Worm (Caenorhabditis elegans): ENCODE results near the gene F57B1.5.

F57B1.5 gene

DNA sequence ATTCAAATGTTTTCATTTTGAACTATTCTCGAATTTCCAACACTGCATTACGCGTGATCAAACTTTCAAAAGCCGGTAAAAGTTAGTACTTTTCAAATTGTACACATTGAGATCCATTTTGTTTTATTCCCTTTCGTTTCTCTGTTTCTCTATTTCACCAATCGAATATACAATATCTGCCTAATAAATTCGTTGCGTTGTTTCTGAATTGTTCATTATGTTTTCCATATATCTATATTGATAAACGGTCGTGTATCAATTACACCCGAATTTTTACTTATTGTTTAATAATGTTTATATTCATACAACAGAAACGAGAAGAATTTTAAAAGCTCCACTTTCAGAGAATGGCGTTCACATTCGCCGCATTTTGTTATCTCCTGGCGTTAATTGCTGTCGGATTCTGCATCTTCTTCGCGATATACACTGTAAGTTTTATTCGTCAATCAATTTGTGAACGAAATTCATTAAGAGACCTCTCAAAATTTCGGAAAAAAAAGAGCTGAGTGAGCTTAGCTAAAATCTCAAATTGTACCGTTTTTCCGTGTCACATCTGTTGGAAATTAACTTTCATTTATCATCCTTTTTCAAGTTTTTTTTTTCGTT, 27.4 kb upstream of the F57B1.5 start, which contains the start of gene cni-1:
cni-1 (plus strand) TSS at position 345 of the 606 bp plus-strand sequence.
- no peak for TF ChIP-seq cog-1 (tag; optimal IDR thresholded peaks at IDR 0.05)
- TF ChIP-seq ztf-29 (GFP tag; IDR thresholded peaks at IDR 0.05) = no peak
- TF ChIP-seq flt-1 (GFP tag; IDR thresholded peaks at IDR 0.05) = no peak
- TF ChIP-seq ref-1 (GFP tag; conservative IDR thresholded peaks at IDR 0.05) = no peak
- TF ChIP-seq tab-1 (GFP tag; IDR thresholded peaks at IDR 0.05) = no peak
- TF ChIP-seq T22C8.4 (GFP tag; IDR thresholded peaks at IDR 0.05) = no peak
- TF ChIP-seq med-1 (GFP tag; optimal IDR thresholded peaks at IDR 0.05; ENCODE audit: insufficient read depth) = no peak
- no peak for TF ChIP-seq ztf-23 (GFP tag; IDR thresholded peaks at IDR 0.05)
- no peak for TF ChIP-seq klf-2 (GFP tag; conservative IDR thresholded peaks at IDR 0.05)

DNA sequence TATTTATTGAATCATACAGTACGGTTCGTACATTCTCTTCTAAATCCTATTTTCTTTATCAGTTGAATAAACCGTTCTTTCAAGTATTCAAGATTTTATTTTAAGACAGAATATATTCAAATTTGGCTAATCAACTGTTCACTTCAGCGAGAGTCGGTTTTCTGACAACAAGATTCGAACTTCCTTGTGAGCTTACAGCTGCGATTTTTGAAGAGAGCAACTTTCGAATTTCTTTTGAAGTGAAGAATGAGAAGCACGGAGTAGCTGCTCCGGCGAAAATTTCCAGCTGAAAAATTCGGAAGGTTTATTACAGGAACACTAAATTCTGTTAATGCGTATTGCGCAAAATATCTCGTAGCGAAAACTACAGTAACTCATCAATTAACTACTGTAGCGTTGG, 26.1 kb upstream of the F57B1.5 start:
- TF ChIP-seq klf-2 (GFP tag; conservative IDR thresholded peaks at IDR 0.05) (no peak), ztf-29 (GFP tag; IDR thresholded peaks at IDR 0.05) (no peak), ref-1 (GFP tag; conservative IDR thresholded peaks at IDR 0.05) (no peak), T22C8.4 (GFP tag; IDR thresholded peaks at IDR 0.05) (no peak), med-1 (GFP tag; optimal IDR thresholded peaks at IDR 0.05; ENCODE audit: insufficient read depth) (no peak), ztf-23 (GFP tag; IDR thresholded peaks at IDR 0.05) (no peak), cog-1 (tag; optimal IDR thresholded peaks at IDR 0.05) (no peak), flt-1 (GFP tag; IDR thresholded peaks at IDR 0.05) (no peak), tab-1 (GFP tag; IDR thresholded peaks at IDR 0.05) (no peak)

DNA sequence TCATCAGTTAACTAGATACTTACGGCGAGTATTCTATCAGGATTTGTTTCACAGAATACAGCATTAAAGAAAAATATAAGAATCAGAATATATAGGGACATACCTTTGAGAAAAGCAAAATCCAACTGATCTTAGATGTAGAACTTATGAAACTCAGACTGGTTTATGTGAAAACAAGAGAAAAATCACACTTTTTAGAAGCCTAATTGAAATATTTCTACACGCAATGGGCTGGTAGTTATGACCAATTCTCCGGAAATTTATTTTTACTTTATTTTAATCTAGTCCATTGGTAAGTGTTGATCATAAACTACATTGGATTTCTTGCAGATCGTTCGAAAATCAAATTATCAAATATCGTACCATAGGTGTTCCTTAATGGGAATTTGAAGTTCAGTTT, 23.4 kb upstream of the F57B1.5 start, which contains the start of gene T09E8.4:
T09E8.4 (minus strand) TSS at position 101 of the 400 bp plus-strand sequence.
- TF ChIP-seq T22C8.4 (GFP tag; IDR thresholded peaks at IDR 0.05) (no peak), ref-1 (GFP tag; conservative IDR thresholded peaks at IDR 0.05) (no peak), cog-1 (tag; optimal IDR thresholded peaks at IDR 0.05) (no peak), tab-1 (GFP tag; IDR thresholded peaks at IDR 0.05) (no peak), med-1 (GFP tag; optimal IDR thresholded peaks at IDR 0.05; ENCODE audit: insufficient read depth) (no peak), ztf-23 (GFP tag; IDR thresholded peaks at IDR 0.05) (no peak)

DNA sequence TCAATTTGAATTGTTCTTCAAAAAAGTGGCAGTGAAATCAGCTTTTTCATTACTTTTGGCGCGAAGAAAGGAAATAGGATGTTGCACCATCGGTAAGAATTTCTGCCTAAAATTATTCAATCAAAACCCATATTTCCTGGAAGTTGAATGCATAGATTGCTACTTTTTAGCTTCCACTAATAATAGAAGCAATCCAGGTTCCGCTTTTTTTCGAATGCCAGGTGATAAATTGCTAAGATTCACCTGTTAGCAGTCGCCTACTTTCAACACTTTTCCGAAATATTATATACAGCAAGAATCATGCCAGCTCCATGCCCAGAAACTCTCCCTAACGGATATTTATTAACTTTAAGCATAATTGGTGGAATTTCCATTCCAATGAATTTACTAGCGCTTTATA, 22.1 kb upstream of the F57B1.5 start, which contains the start of gene sri-6:
sri-6 (plus strand) TSS at position 301 of the 400 bp plus-strand sequence.
- no peak for TF ChIP-seq ref-1 (GFP tag; conservative IDR thresholded peaks at IDR 0.05)
- TF ChIP-seq ztf-29 (GFP tag; IDR thresholded peaks at IDR 0.05) = no peak
- TF ChIP-seq T22C8.4 (GFP tag; IDR thresholded peaks at IDR 0.05) = no peak
- no peak for TF ChIP-seq med-1 (GFP tag; optimal IDR thresholded peaks at IDR 0.05; ENCODE audit: insufficient read depth)
- TF ChIP-seq tab-1 (GFP tag; IDR thresholded peaks at IDR 0.05) = no peak
- no peak for TF ChIP-seq klf-2 (GFP tag; conservative IDR thresholded peaks at IDR 0.05)
- TF ChIP-seq ztf-23 (GFP tag; IDR thresholded peaks at IDR 0.05) = no peak
- TF ChIP-seq cog-1 (tag; optimal IDR thresholded peaks at IDR 0.05) = no peak
- no peak for TF ChIP-seq flt-1 (GFP tag; IDR thresholded peaks at IDR 0.05)

DNA sequence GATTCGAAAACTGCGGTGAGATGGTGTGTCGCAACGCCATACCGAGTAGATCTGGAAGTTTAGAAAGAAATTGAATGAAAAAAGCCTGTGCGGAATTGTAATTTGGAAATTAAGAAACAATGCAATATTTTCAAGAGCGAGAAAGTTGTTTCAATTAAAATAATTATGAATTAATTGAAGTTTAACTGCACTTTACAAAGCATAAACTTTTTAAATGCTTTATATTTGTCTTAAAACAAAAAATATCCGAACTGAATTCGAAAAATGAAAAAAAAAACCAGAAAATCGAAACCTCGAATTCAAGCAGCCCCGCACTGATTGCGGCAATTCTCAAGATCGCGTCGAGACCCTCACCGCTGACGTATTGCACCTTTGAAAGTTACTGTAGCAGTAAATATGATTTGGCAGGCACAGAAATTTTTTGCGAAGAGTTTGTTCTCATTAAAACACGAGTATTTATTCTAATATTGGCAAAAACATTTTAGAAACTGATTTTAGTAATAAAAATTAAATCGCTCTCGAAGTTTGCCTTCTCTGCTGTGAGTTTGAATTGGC, 14.0 kb upstream of the F57B1.5 start, which contains the start of gene sun-1:
sun-1 (minus strand) TSS at position 51 of the 555 bp plus-strand sequence.
- TF ChIP-seq cog-1 (tag; optimal IDR thresholded peaks at IDR 0.05) = no peak
- TF ChIP-seq flt-1 (GFP tag; IDR thresholded peaks at IDR 0.05) = no peak

DNA sequence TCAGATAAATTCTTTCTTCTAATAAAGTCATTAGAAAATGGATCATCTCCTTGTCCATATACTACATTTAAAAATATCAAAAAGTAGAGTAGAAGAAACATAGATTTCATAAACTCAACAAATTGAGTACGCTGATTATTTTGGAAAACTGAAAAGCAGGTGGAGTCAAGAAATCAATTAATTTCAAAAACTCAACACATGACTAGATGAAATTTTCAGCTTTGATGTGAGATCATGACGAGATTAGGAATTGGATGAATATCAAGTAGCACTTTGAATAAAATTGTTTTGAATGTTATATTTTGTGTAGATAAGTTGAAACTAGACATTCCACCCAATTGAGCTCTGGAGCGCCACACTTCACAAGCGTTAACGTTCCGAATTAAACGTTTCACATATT, 12.0 kb upstream of the F57B1.5 start, which contains the start of gene F57B1.1:
F57B1.1 (minus strand) TSS at position 101 of the 400 bp plus-strand sequence.
- no peak for TF ChIP-seq tab-1 (GFP tag; IDR thresholded peaks at IDR 0.05)
- TF ChIP-seq cog-1 (tag; optimal IDR thresholded peaks at IDR 0.05) = no peak
- no peak for TF ChIP-seq med-1 (GFP tag; optimal IDR thresholded peaks at IDR 0.05; ENCODE audit: insufficient read depth)
- TF ChIP-seq ztf-29 (GFP tag; IDR thresholded peaks at IDR 0.05) = no peak
- TF ChIP-seq ref-1 (GFP tag; conservative IDR thresholded peaks at IDR 0.05) = no peak
- TF ChIP-seq T22C8.4 (GFP tag; IDR thresholded peaks at IDR 0.05) = no peak
- TF ChIP-seq flt-1 (GFP tag; IDR thresholded peaks at IDR 0.05) = no peak
- TF ChIP-seq ztf-23 (GFP tag; IDR thresholded peaks at IDR 0.05) = no peak
- no peak for TF ChIP-seq klf-2 (GFP tag; conservative IDR thresholded peaks at IDR 0.05)

DNA sequence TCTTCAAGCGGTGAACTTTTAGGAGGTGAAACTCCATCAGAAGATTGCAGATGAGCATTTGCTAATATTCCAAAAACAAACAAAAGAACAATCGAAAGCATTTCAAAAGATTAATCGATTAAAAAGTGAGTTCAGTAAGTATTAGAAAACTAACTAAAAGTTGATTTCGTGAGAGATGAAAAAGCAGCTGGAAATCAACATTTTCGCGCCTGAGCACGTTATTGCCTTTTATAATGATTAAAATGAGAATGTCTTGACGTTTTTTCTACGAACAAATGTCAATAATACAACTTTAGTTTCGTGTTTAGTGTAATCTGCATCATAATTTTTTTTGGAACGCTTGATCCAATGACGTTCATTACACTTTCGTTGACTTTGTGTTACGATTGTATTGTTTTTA, 9.7 kb upstream of the F57B1.5 start, which contains the start of gene F57B1.9:
F57B1.9 (minus strand) TSS at position 101 of the 400 bp plus-strand sequence.
- TF ChIP-seq ztf-23 (GFP tag; IDR thresholded peaks at IDR 0.05) (no peak), med-1 (GFP tag; optimal IDR thresholded peaks at IDR 0.05; ENCODE audit: insufficient read depth) (no peak), ref-1 (GFP tag; conservative IDR thresholded peaks at IDR 0.05) (no peak), tab-1 (GFP tag; IDR thresholded peaks at IDR 0.05) (no peak), ztf-29 (GFP tag; IDR thresholded peaks at IDR 0.05) (no peak), klf-2 (GFP tag; conservative IDR thresholded peaks at IDR 0.05) (no peak), T22C8.4 (GFP tag; IDR thresholded peaks at IDR 0.05) (no peak), cog-1 (tag; optimal IDR thresholded peaks at IDR 0.05) (no peak), flt-1 (GFP tag; IDR thresholded peaks at IDR 0.05) (no peak)

DNA sequence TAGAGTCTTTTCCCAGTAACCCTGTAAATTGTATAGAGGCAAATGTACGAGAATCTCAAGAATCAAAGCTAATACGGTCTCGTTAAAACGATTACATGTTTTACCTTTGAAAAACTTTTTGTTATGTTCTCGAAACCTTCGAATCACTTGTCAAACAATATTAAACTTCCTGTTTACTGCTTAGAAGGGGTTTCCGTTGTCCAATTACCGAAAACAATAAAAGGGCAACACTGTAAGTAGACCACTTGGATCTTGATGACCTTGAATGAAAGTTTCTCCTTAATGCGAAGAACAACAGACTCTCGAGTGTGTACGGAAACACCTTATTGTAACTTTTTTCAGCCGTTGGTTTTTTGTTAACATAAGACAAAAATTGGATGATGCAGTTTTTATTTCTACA, 6.9 kb upstream of the F57B1.5 start:
- TF ChIP-seq med-1 (GFP tag; optimal IDR thresholded peaks at IDR 0.05; ENCODE audit: insufficient read depth) (no peak), ref-1 (GFP tag; conservative IDR thresholded peaks at IDR 0.05) (no peak), T22C8.4 (GFP tag; IDR thresholded peaks at IDR 0.05) (no peak), flt-1 (GFP tag; IDR thresholded peaks at IDR 0.05) (no peak), klf-2 (GFP tag; conservative IDR thresholded peaks at IDR 0.05) (no peak), ztf-29 (GFP tag; IDR thresholded peaks at IDR 0.05) (no peak), cog-1 (tag; optimal IDR thresholded peaks at IDR 0.05) (no peak), ztf-23 (GFP tag; IDR thresholded peaks at IDR 0.05) (no peak), tab-1 (GFP tag; IDR thresholded peaks at IDR 0.05) (no peak)

DNA sequence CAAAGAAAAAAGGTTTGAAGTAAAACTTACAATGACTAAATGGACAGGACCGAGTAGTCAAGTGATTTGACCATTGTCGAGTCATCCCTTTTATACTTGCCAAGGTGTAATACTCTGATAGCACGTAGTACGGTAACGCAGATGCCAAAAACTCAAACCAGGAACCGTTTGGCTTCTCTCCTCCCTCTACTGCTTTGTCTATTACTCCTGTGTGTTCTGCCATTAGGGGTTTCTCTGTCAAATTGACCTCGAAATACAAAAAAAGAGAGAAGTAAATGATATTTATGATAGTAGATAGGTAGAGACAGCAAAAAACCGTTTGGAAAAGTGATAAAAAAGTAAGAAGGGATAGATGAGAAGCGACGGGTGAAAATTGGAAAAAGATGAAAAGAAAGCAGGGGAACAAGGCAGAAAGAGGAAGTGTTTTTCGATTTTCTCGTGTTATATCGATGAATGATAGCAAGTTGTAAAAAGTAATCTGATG, 5.4 kb upstream of the F57B1.5 start, which contains the start of the genes col-159 and col-160:
col-159 (minus strand) TSS at position 51 of the 484 bp plus-strand sequence.
col-160 (minus strand) TSS at position 63 of the 484 bp plus-strand sequence.
- TF ChIP-seq klf-2 (GFP tag; conservative IDR thresholded peaks at IDR 0.05) (no peak), med-1 (GFP tag; optimal IDR thresholded peaks at IDR 0.05; ENCODE audit: insufficient read depth) (no peak), tab-1 (GFP tag; IDR thresholded peaks at IDR 0.05) (no peak), T22C8.4 (GFP tag; IDR thresholded peaks at IDR 0.05) (no peak), flt-1 (GFP tag; IDR thresholded peaks at IDR 0.05) (no peak), ref-1 (GFP tag; conservative IDR thresholded peaks at IDR 0.05) (no peak), ztf-23 (GFP tag; IDR thresholded peaks at IDR 0.05) (no peak), ztf-29 (GFP tag; IDR thresholded peaks at IDR 0.05) (no peak), cog-1 (tag; optimal IDR thresholded peaks at IDR 0.05) (no peak)
